Fruit fly (Drosophila melanogaster) whole organism, prepupa: ENCODE results near the gene Cyp310a1.
A peak's percentile ranks its signal among the peaks of the same experiment; 100 is the strongest.

Experiments
- CG10631 ChIP-seq: fragments of 200-800 bp; sonication (Bioruptor generic); optimal IDR thresholded peaks from 2 replicates; lab custom pipeline; 2016; ENCODE audit warnings: missing biosample characterization, missing genetic modification characterization
- CG11294 ChIP-seq: fragments of 200-800 bp; sonication (Bioruptor generic); IDR thresholded peaks from 2 replicates; pipeline ENCODE4 v1.3.6; 2022; ENCODE audit warnings: missing biosample characterization, missing genetic modification characterization
- CG11762 ChIP-seq: fragments of 200-800 bp; sonication (Bioruptor generic); optimal IDR thresholded peaks from 3 replicates; lab custom pipeline; 2016; ENCODE audit warnings: missing biosample characterization, missing genetic modification characterization; ENCODE audit not compliant: insufficient read depth
- CG11902 ChIP-seq: fragments of 200-800 bp; sonication (Bioruptor generic); optimal IDR thresholded peaks from 3 replicates; lab custom pipeline; 2016; ENCODE audit warnings: missing biosample characterization, missing genetic modification characterization
- CG3032 ChIP-seq: fragments of 200-800 bp; optimal IDR thresholded peaks from 2 replicates; lab custom pipeline; 2019; ENCODE audit warnings: missing biosample characterization, mild to moderate bottlenecking, missing genetic modification characterization, moderate library complexity
- CG31627 ChIP-seq: fragments of 200-800 bp; sonication (Bioruptor generic); optimal IDR thresholded peaks from 3 replicates; lab custom pipeline; 2016; ENCODE audit warnings: missing biosample characterization, missing genetic modification characterization
- CG32006 ChIP-seq: fragments of 200-800 bp; sonication (Bioruptor generic); optimal IDR thresholded peaks from 3 replicates; lab custom pipeline; 2017; ENCODE audit warnings: missing biosample characterization, mild to moderate bottlenecking, missing genetic modification characterization
- CG3919 ChIP-seq: fragments of 200-800 bp; sonication (Bioruptor generic); optimal IDR thresholded peaks from 3 replicates; lab custom pipeline; 2016; ENCODE audit warnings: missing biosample characterization, missing genetic modification characterization
- CG4318 ChIP-seq: fragments of 200-800 bp; sonication (Bioruptor generic); optimal IDR thresholded peaks from 3 replicates; lab custom pipeline; 2017; ENCODE audit warnings: missing biosample characterization, mild to moderate bottlenecking, missing genetic modification characterization
- CG6276 ChIP-seq: fragments of 200-800 bp; sonication (Bioruptor generic); optimal IDR thresholded peaks from 2 replicates; lab custom pipeline; 2017; ENCODE audit warnings: missing biosample characterization, mild to moderate bottlenecking, missing genetic modification characterization
- CG6792 ChIP-seq: fragments of 200-800 bp; sonication (Bioruptor generic); optimal IDR thresholded peaks from 3 replicates; lab custom pipeline; 2016; ENCODE audit warnings: missing biosample characterization, missing genetic modification characterization
- CG6854 ChIP-seq: fragments of 200-800 bp; sonication (Bioruptor generic); optimal IDR thresholded peaks from 2 replicates; lab custom pipeline; 2017; ENCODE audit warnings: missing biosample characterization, mild to moderate bottlenecking, missing genetic modification characterization
- CG8119 ChIP-seq: fragments of 200-800 bp; sonication (Bioruptor generic); IDR thresholded peaks from 3 replicates; pipeline ENCODE4 v1.3.6; 2022; ENCODE audit warnings: missing biosample characterization, missing genetic modification characterization
- CG8632 ChIP-seq: fragments of 200-800 bp; sonication (Bioruptor generic); optimal IDR thresholded peaks from 3 replicates; lab custom pipeline; 2016; ENCODE audit warnings: missing biosample characterization, missing genetic modification characterization
- CG9139 ChIP-seq: fragments of 200-800 bp; sonication (Bioruptor generic); optimal IDR thresholded peaks from 3 replicates; lab custom pipeline; 2017; ENCODE audit warnings: missing biosample characterization, mild to moderate bottlenecking, missing genetic modification characterization
- Eip75B ChIP-seq: fragments of 200-800 bp; sonication (Bioruptor generic); optimal IDR thresholded peaks from 3 replicates; lab custom pipeline; 2016; ENCODE audit warnings: missing biosample characterization, missing genetic modification characterization
- Eip78C ChIP-seq: fragments of 200-800 bp; sonication (Bioruptor generic); peaks from one replicate; lab custom pipeline; 2016; ENCODE audit warnings: missing biosample characterization, missing genetic modification characterization
- Eip93F ChIP-seq: fragments of 200-800 bp; sonication (Bioruptor generic); optimal IDR thresholded peaks from 2 replicates; lab custom pipeline; 2016; ENCODE audit warnings: missing biosample characterization, mild to moderate bottlenecking, missing genetic modification characterization
- Ets21C ChIP-seq: fragments of 200-800 bp; sonication (Bioruptor generic); optimal IDR thresholded peaks from 3 replicates; lab custom pipeline; 2016; ENCODE audit warnings: missing biosample characterization, missing genetic modification characterization
- Ets96B ChIP-seq: fragments of 200-800 bp; optimal IDR thresholded peaks from 2 replicates; lab custom pipeline; 2019; ENCODE audit warnings: missing biosample characterization, mild to moderate bottlenecking, missing genetic modification characterization, moderate library complexity
- Gug ChIP-seq: fragments of 200-800 bp; sonication (Bioruptor generic); IDR thresholded peaks from 2 replicates; pipeline ENCODE4 v1.3.6; 2022; ENCODE audit warnings: missing biosample characterization, missing genetic modification characterization
- Hr38 ChIP-seq: sonication (Bioruptor generic); optimal IDR thresholded peaks from 2 replicates; lab custom pipeline; 2016; ENCODE audit warnings: missing biosample characterization, missing genetic modification characterization
- Hr39 ChIP-seq: fragments of 200-800 bp; sonication (Bioruptor generic); optimal IDR thresholded peaks from 2 replicates; lab custom pipeline; 2016; ENCODE audit warnings: missing biosample characterization, missing genetic modification characterization
- Met ChIP-seq: fragments of 200-800 bp; sonication (Bioruptor generic); optimal IDR thresholded peaks from 3 replicates; lab custom pipeline; 2016; ENCODE audit warnings: missing biosample characterization, missing genetic modification characterization
- Smox ChIP-seq: fragments of 200-800 bp; sonication (Bioruptor generic); optimal IDR thresholded peaks from 3 replicates; lab custom pipeline; 2016; ENCODE audit warnings: missing biosample characterization, missing genetic modification characterization
- Sox102F ChIP-seq: fragments of 200-800 bp; sonication (Bioruptor generic); optimal IDR thresholded peaks from 2 replicates; lab custom pipeline; 2016; ENCODE audit warnings: missing biosample characterization, mild to moderate bottlenecking, missing genetic modification characterization
- Sox15 ChIP-seq: fragments of 200-800 bp; sonication (Bioruptor generic); optimal IDR thresholded peaks from 3 replicates; lab custom pipeline; 2016; ENCODE audit warnings: missing biosample characterization, missing genetic modification characterization
- achi ChIP-seq: fragments of 200-800 bp; sonication (Bioruptor generic); optimal IDR thresholded peaks from 3 replicates; lab custom pipeline; 2016; ENCODE audit warnings: missing biosample characterization, missing genetic modification characterization
- acj6 ChIP-seq: fragments of 200-800 bp; sonication (Bioruptor generic); optimal IDR thresholded peaks from 3 replicates; lab custom pipeline; 2016; ENCODE audit warnings: missing biosample characterization, missing genetic modification characterization
- cyc ChIP-seq: fragments of 200-800 bp; sonication (Bioruptor generic); optimal IDR thresholded peaks from 3 replicates; lab custom pipeline; 2016; ENCODE audit warnings: missing biosample characterization, missing genetic modification characterization
- dsx ChIP-seq: fragments of 200-800 bp; optimal IDR thresholded peaks from 3 replicates; lab custom pipeline; 2019; ENCODE audit warnings: missing biosample characterization, mild to moderate bottlenecking, missing genetic modification characterization, moderate library complexity; ENCODE audit not compliant: poor library complexity, severe bottlenecking
- eg ChIP-seq: fragments of 200-800 bp; sonication (Bioruptor generic); IDR thresholded peaks from 3 replicates; pipeline ENCODE4 v1.3.6; 2022; ENCODE audit warnings: missing biosample characterization, missing genetic modification characterization
- fd85E ChIP-seq: fragments of 200-800 bp; sonication (Bioruptor generic); optimal IDR thresholded peaks from 3 replicates; lab custom pipeline; 2016; ENCODE audit warnings: missing biosample characterization, missing genetic modification characterization
- lz ChIP-seq: fragments of 200-800 bp; sonication (Bioruptor generic); optimal IDR thresholded peaks from 3 replicates; lab custom pipeline; 2016; ENCODE audit warnings: missing biosample characterization, missing genetic modification characterization
- net ChIP-seq: fragments of 200-800 bp; sonication (Bioruptor generic); optimal IDR thresholded peaks from 3 replicates; lab custom pipeline; 2016; ENCODE audit warnings: missing biosample characterization, missing genetic modification characterization
- pdm3 ChIP-seq: fragments of 200-800 bp; sonication (Bioruptor generic); optimal IDR thresholded peaks from 3 replicates; lab custom pipeline; 2016; ENCODE audit warnings: missing biosample characterization, missing genetic modification characterization
- spab ChIP-seq: fragments of 200-800 bp; sonication (Bioruptor generic); optimal IDR thresholded peaks from 2 replicates; lab custom pipeline; 2017; ENCODE audit warnings: missing biosample characterization, mild to moderate bottlenecking, missing genetic modification characterization, missing genetic modification reagents
- ss ChIP-seq, 2 experiments: fragments of 200-800 bp; sonication (Bioruptor generic); optimal IDR thresholded peaks; 2 replicates in 1 of 2; 3 replicates in 1 of 2; lab custom pipeline; 2017 to 2018; ENCODE audit warnings: mild to moderate bottlenecking in 2 of 2, missing biosample characterization in 2 of 2, missing genetic modification characterization in 2 of 2, moderate library complexity in 1 of 2
- topi ChIP-seq: fragments of 200-800 bp; sonication (Bioruptor generic); optimal IDR thresholded peaks from 3 replicates; lab custom pipeline; 2016; ENCODE audit warnings: missing biosample characterization, missing genetic modification characterization
- vri ChIP-seq: fragments of 200-800 bp; sonication (Bioruptor generic); optimal IDR thresholded peaks from 3 replicates; lab custom pipeline; 2016; ENCODE audit warnings: missing biosample characterization, mild to moderate bottlenecking, missing genetic modification characterization

The Cyp310a1 gene

dm6 chr2L:18617003-18617402, 35.8 kb downstream of the Cyp310a1 start, which contains the start of gene MESR3 (continued):
- peak; percentile 75 for TF ChIP-seq CG6854
- TF ChIP-seq CG11902 (GFP tag; lab: Kevin White, UChicago): no peak
- TF ChIP-seq CG11762 (GFP tag; lab: Kevin White, UChicago): peak; percentile 35
- no peak for TF ChIP-seq Sox102F (GFP tag; lab: Kevin White, UChicago)
- no peak for TF ChIP-seq CG3919 (GFP tag; lab: Kevin White, UChicago)
- peak; percentile 76 for TF ChIP-seq Ets96B (tag; lab: Kevin White, UChicago)
- TF ChIP-seq CG11294: 0 out of 2 replicates have a peak, but pooled peaks have one; percentile 22
- TF ChIP-seq Eip93F (GFP tag; lab: Kevin White, UChicago): peak; percentile 57
- TF ChIP-seq net: peak; percentile 71
- no peak for TF ChIP-seq Met (GFP tag; lab: Kevin White, UChicago)
- no peak for TF ChIP-seq ss (GFP tag; optimal IDR thresholded peaks at IDR 0.05; lab: Kevin White, UChicago)
- TF ChIP-seq CG32006 (GFP tag; lab: Kevin White, UChicago): no peak
- TF ChIP-seq CG4318 (GFP tag; lab: Kevin White, UChicago): peak; percentile 4
- TF ChIP-seq pdm3: no peak
- TF ChIP-seq lz (GFP tag; lab: Kevin White, UChicago): peak; percentile 1
- peak; percentile 32 for TF ChIP-seq cyc (GFP tag; lab: Kevin White, UChicago)
- TF ChIP-seq CG8119 (GFP tag; lab: Robert Waterston, UW): peak; percentile 57; the same call in 1 of the 3 replicates
- TF ChIP-seq Eip78C (GFP tag; lab: Kevin White, UChicago): peak; percentile 94
- peak; percentile 42 for TF ChIP-seq CG6792 (GFP tag; lab: Kevin White, UChicago)

- TF ChIP-seq net (no peak), cyc (GFP tag; lab: Kevin White, UChicago) (peak; percentile 14)
These were observed 36.8 kb downstream of the Cyp310a1 start, which contains the start of gene IFT46 for dm6 chr2L:18616019-18616418. TSS of gene IFT46 (minus strand) at chr2L:18616106.

DNA sequence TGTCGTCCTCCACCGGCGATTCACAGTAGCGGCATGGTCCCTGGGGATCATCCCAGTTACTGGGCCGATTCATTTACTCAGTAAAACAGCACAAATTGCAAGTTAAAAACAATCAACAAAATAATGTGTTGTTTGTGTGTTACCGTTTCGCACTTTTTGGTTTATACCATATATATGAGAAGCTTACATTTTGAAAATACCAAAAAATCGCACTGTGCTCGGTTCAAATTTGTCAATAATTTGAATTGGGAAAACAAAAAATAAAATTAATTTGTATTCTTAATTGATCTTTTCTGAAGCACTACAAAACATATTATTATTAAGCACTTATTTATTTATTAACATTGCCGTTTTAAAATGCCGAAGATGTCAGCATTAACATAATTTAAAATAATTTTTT, 40.7 kb downstream of the Cyp310a1 start, which contains the start of gene Atac2:
Gene Atac2, minus strand, starts transcription at position 144 of the 400 bp plus-strand sequence.
- no peak for TF ChIP-seq CG11294
- no peak for TF ChIP-seq Hr39 (GFP tag; lab: Kevin White, UChicago)
- no peak for TF ChIP-seq Hr38 (GFP tag; lab: Kevin White, UChicago)
- TF ChIP-seq Eip93F (GFP tag; lab: Kevin White, UChicago): no peak
- TF ChIP-seq Smox (GFP tag; lab: Kevin White, UChicago): no peak

- TF ChIP-seq vri (GFP tag; lab: Kevin White, UChicago): no peak
These were observed 46.2 kb downstream of the Cyp310a1 start, which contains the start of gene CG10333 for dm6 chr2L:18606642-18607041. TSS of gene CG10333 (plus strand) at chr2L:18606832.

DNA sequence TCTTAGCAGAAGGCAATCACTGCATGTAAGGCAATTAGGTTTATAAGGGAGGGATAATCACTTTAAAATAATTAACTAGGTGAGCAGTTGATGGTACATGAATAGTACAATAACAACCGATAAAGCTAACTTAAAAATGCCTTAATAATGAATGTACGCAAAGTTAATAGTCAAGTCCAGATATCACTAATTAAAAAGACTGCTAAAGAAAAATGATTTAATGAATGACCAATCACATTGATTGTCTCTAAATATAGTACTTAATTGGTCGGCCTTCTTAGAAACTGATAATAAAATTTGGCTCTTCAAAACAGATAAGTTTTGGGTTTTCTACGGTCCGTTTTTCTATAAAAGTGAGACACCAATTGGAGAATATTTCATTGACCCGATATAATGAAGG, 47.3 kb downstream of the Cyp310a1 start, which contains the start of gene CG31789:
Gene CG31789, plus strand, starts transcription at position 380 of the 400 bp plus-strand sequence.
- no peak for TF ChIP-seq Gug
- no peak for TF ChIP-seq CG10631 (GFP tag; lab: Kevin White, UChicago)
- no peak for TF ChIP-seq Eip75B (GFP tag; lab: Kevin White, UChicago)
- no peak for TF ChIP-seq Hr39 (GFP tag; lab: Kevin White, UChicago)
- no peak for TF ChIP-seq CG8632 (GFP tag; lab: Kevin White, UChicago)
- no peak for TF ChIP-seq achi (GFP tag; lab: Kevin White, UChicago)
- no peak for TF ChIP-seq dsx (GFP tag; lab: Kevin White, UChicago)
- TF ChIP-seq Eip78C (GFP tag; lab: Kevin White, UChicago): no peak
- TF ChIP-seq acj6: no peak
- TF ChIP-seq CG6276: no peak

DNA sequence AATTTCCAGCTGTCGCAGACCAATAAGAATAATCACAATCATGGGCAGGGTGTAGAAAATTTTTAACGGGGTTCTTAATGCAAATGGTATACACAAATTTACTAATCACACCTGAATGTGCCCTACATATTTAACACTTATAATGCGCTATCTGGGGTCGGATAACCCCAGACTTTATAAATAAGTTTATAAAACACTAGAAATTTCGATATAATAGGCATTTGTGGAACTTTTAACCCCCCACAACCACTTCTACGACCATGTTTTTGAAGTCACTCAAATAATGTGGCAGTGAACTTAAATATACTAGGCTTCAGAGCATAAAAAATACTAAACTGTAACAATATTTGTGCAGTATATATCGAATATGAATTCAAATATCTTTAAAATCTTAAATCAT, 47.8 kb downstream of the Cyp310a1 start, which contains the start of gene CG10413:
Gene CG10413, minus strand, starts transcription at position 264 of the 400 bp plus-strand sequence.
- TF ChIP-seq CG32006 (GFP tag; lab: Kevin White, UChicago) (peak; percentile 98), eg (GFP tag; lab: Robert Waterston, UW) (peak; percentile 97), spab (GFP tag; lab: Kevin White, UChicago) (peak; percentile 96), CG10631 (GFP tag; lab: Kevin White, UChicago) (peak; percentile 98), CG9139 (GFP tag; lab: Kevin White, UChicago) (peak; percentile 92), CG31627 (peak; percentile 99), Sox102F (GFP tag; lab: Kevin White, UChicago) (peak; percentile 99), CG3032 (tag; lab: Kevin White, UChicago) (peak; percentile 98), net (peak; percentile 98), ss (GFP tag; optimal IDR thresholded peaks at IDR 0.05; lab: Kevin White, UChicago) (peak in 1 of 2 experiments; percentile 97), Smox (GFP tag; lab: Kevin White, UChicago) (peak; percentile 99), Sox15 (GFP tag; lab: Kevin White, UChicago) (peak; percentile 98), Ets96B (tag; lab: Kevin White, UChicago) (peak; percentile 98), pdm3 (peak; percentile 99), Eip75B (GFP tag; lab: Kevin White, UChicago) (peak; percentile 99), Eip78C (GFP tag; lab: Kevin White, UChicago) (peak; percentile 100), Ets21C (GFP tag; lab: Kevin White, UChicago) (peak; percentile 97), Hr38 (GFP tag; lab: Kevin White, UChicago) (peak; percentile 87), fd85E (GFP tag; lab: Kevin White, UChicago) (no peak), topi (GFP tag; lab: Kevin White, UChicago) (peak; percentile 98)
